Fruit fly (Drosophila melanogaster) whole organism, embryonic: Measurements from ENCODE around the gene net.
A peak's percentile ranks its signal among the peaks of the same experiment; 100 is the strongest.

Source experiments
- Atf3 ChIP-seq: fragments of 200-800 bp; sonication (Bioruptor generic); optimal IDR thresholded peaks from 3 replicates; lab custom pipeline; 2016; ENCODE audit warnings: missing biosample characterization, missing genetic modification characterization
- B-H1 ChIP-seq: fragments of 200-800 bp; sonication (Bioruptor generic); IDR thresholded peaks from 3 replicates; pipeline ENCODE4 v1.3.6; 2022; ENCODE audit warnings: missing biosample characterization, missing genetic modification characterization
- BEAF-32 ChIP-seq: fragments of 200-800 bp; sonication (Bioruptor generic); optimal IDR thresholded peaks from 3 replicates; lab custom pipeline; 2017; ENCODE audit warnings: missing biosample characterization, missing genetic modification characterization, mild to moderate bottlenecking, moderate library complexity, missing genetic modification reagents
- Bdp1 ChIP-seq: fragments of 200-800 bp; sonication (Bioruptor generic); optimal IDR thresholded peaks from 3 replicates; lab custom pipeline; 2016; ENCODE audit warnings: missing biosample characterization, missing genetic modification characterization
- CG10209 ChIP-seq: fragments of 200-800 bp; sonication (Bioruptor generic); optimal IDR thresholded peaks from 3 replicates; lab custom pipeline; 2017; ENCODE audit warnings: missing biosample characterization, mild to moderate bottlenecking, missing genetic modification characterization, missing genetic modification reagents
- CG13296 ChIP-seq: fragments of 200-800 bp; sonication (Bioruptor generic); optimal IDR thresholded peaks from 3 replicates; lab custom pipeline; 2018; ENCODE audit warnings: missing biosample characterization, mild to moderate bottlenecking, missing genetic modification characterization
- CG15011 ChIP-seq: fragments of 200-800 bp; sonication (Bioruptor generic); optimal IDR thresholded peaks from 3 replicates; lab custom pipeline; 2018; ENCODE audit warnings: missing biosample characterization, mild to moderate bottlenecking, missing genetic modification characterization
- CG15269 ChIP-seq: fragments of 200-800 bp; sonication (Bioruptor generic); optimal IDR thresholded peaks from 2 replicates; lab custom pipeline; 2018; ENCODE audit warnings: missing biosample characterization, mild to moderate bottlenecking, missing genetic modification characterization, moderate library complexity
- CG15696 ChIP-seq: fragments of 200-800 bp; sonication (Bioruptor generic); optimal IDR thresholded peaks from 2 replicates; lab custom pipeline; 2019; ENCODE audit warnings: missing biosample characterization, mild to moderate bottlenecking, missing genetic modification characterization, moderate library complexity
- CG18011 ChIP-seq: fragments of 200-800 bp; sonication (Bioruptor generic); optimal IDR thresholded peaks from 2 replicates; lab custom pipeline; 2017; ENCODE audit warnings: missing biosample characterization, missing genetic modification characterization, mild to moderate bottlenecking, moderate library complexity, missing genotype
- CG2889 ChIP-seq: fragments of 200-800 bp; sonication (Bioruptor generic); IDR thresholded peaks from 3 replicates; pipeline ENCODE4 v1.3.6; 2022; ENCODE audit warnings: missing biosample characterization, missing genetic modification characterization
- CG32772 ChIP-seq: fragments of 200-800 bp; sonication (Bioruptor generic); IDR thresholded peaks from 2 replicates; pipeline ENCODE4 v1.3.6; 2022; ENCODE audit warnings: missing biosample characterization, missing genetic modification characterization
- CG34376 ChIP-seq: fragments of 200-800 bp; sonication (Bioruptor generic); optimal IDR thresholded peaks from 2 replicates; lab custom pipeline; 2018; ENCODE audit warnings: missing biosample characterization, mild to moderate bottlenecking, missing genetic modification characterization
- CG4424 ChIP-seq: fragments of 200-800 bp; sonication (Bioruptor generic); optimal IDR thresholded peaks from 3 replicates; lab custom pipeline; 2016; ENCODE audit warnings: missing biosample characterization, missing genetic modification characterization
- CG6254 ChIP-seq: fragments of 200-800 bp; sonication (Bioruptor generic); optimal IDR thresholded peaks from 3 replicates; lab custom pipeline; 2017; ENCODE audit warnings: mild to moderate bottlenecking, missing biosample characterization, missing genetic modification reagents, missing genetic modification characterization
- CG6272 ChIP-seq: fragments of 200-800 bp; sonication (Bioruptor generic); IDR thresholded peaks from 2 replicates; pipeline ENCODE4 v1.3.6; 2022; ENCODE audit warnings: missing biosample characterization, missing genetic modification characterization
- CG8765 ChIP-seq: fragments of 200-800 bp; sonication (Bioruptor generic); IDR thresholded peaks from 2 replicates; pipeline ENCODE4 v1.3.6; 2022; ENCODE audit warnings: missing biosample characterization, missing genetic modification characterization
- CG9215 ChIP-seq: fragments of 200-800 bp; sonication (Bioruptor generic); IDR thresholded peaks from 2 replicates; pipeline ENCODE4 v1.3.6; 2022; ENCODE audit warnings: missing biosample characterization, missing genetic modification characterization
- CG9437 ChIP-seq: fragments of 200-800 bp; sonication (Bioruptor generic); optimal IDR thresholded peaks from 2 replicates; lab custom pipeline; 2018; ENCODE audit warnings: missing biosample characterization, mild to moderate bottlenecking, missing genetic modification characterization
- CoRest ChIP-seq: fragments of 200-800 bp; sonication (Bioruptor generic); optimal IDR thresholded peaks from 3 replicates; lab custom pipeline; 2018; ENCODE audit warnings: missing biosample characterization, mild to moderate bottlenecking, missing genetic modification characterization, moderate library complexity
- Ets97D ChIP-seq: fragments of 200-800 bp; sonication (Bioruptor generic); optimal IDR thresholded peaks from 3 replicates; lab custom pipeline; 2016; ENCODE audit warnings: missing biosample characterization, missing genetic modification characterization
- H15 ChIP-seq: fragments of 200-800 bp; sonication (Bioruptor generic); IDR thresholded peaks from 3 replicates; pipeline ENCODE4 v1.3.6; 2022; ENCODE audit warnings: missing biosample characterization, missing genetic modification characterization
- HLHmδ ChIP-seq: fragments of 200-800 bp; sonication (Bioruptor generic); optimal IDR thresholded peaks from 2 replicates; lab custom pipeline; 2018; ENCODE audit warnings: missing biosample characterization, mild to moderate bottlenecking, missing genetic modification characterization, moderate library complexity
- HmgD ChIP-seq: fragments of 200-800 bp; sonication (Bioruptor generic); optimal IDR thresholded peaks from 3 replicates; lab custom pipeline; 2016; ENCODE audit warnings: missing biosample characterization, missing genetic modification characterization
- HmgZ ChIP-seq: fragments of 200-800 bp; sonication (Bioruptor generic); optimal IDR thresholded peaks from 2 replicates; lab custom pipeline; 2018; ENCODE audit warnings: missing biosample characterization, mild to moderate bottlenecking, missing genetic modification characterization
- Hmx ChIP-seq: fragments of 200-800 bp; sonication (Bioruptor generic); optimal IDR thresholded peaks from 2 replicates; lab custom pipeline; 2016; ENCODE audit warnings: missing biosample characterization, missing genetic modification characterization
- Max ChIP-seq: fragments of 200-800 bp; sonication (Bioruptor generic); optimal IDR thresholded peaks from 2 replicates; lab custom pipeline; 2016; ENCODE audit warnings: missing biosample characterization, mild to moderate bottlenecking, missing genetic modification characterization
- Med ChIP-seq: fragments of 200-800 bp; sonication (Bioruptor generic); peaks from one replicate; lab custom pipeline; 2016; ENCODE audit warnings: missing biosample characterization, missing genetic modification characterization, mild to moderate bottlenecking, inconsistent platforms, moderate library complexity
- Neu2 ChIP-seq: fragments of 200-800 bp; sonication (Bioruptor generic); optimal IDR thresholded peaks from 3 replicates; lab custom pipeline; 2016; ENCODE audit warnings: missing biosample characterization, missing genetic modification characterization, borderline replicate concordance
- Taf1 ChIP-seq: fragments of 200-800 bp; sonication (Bioruptor generic); IDR thresholded peaks from 2 replicates; pipeline ENCODE4 v1.3.6; 2022; ENCODE audit warnings: missing biosample characterization, missing genetic modification characterization
- ap ChIP-seq: fragments of 200-800 bp; sonication (Bioruptor generic); IDR thresholded peaks from 2 replicates; pipeline ENCODE4 v1.3.6; 2022; ENCODE audit warnings: missing biosample characterization, missing genetic modification characterization
- az2 ChIP-seq: fragments of 200-800 bp; sonication (Bioruptor generic); optimal IDR thresholded peaks from 3 replicates; lab custom pipeline; 2016; ENCODE audit warnings: missing biosample characterization, missing genetic modification characterization
- btn ChIP-seq: fragments of 200-800 bp; sonication (Bioruptor generic); optimal IDR thresholded peaks from 2 replicates; lab custom pipeline; 2016; ENCODE audit warnings: missing biosample characterization, missing genetic modification characterization
- chn ChIP-seq: fragments of 200-800 bp; sonication (Bioruptor generic); optimal IDR thresholded peaks from 2 replicates; lab custom pipeline; 2016; ENCODE audit warnings: missing biosample characterization, missing genetic modification characterization
- dati ChIP-seq: fragments of 200-800 bp; sonication (Bioruptor generic); IDR thresholded peaks from 2 replicates; pipeline ENCODE4 v1.3.6; 2022; ENCODE audit warnings: missing biosample characterization, missing genetic modification characterization
- exex ChIP-seq: fragments of 200-800 bp; sonication (Bioruptor generic); optimal IDR thresholded peaks from 4 replicates; lab custom pipeline; 2018; ENCODE audit warnings: missing biosample characterization, mild to moderate bottlenecking, missing genetic modification characterization, moderate library complexity
- grn ChIP-seq: fragments of 200-800 bp; sonication (Bioruptor generic); optimal IDR thresholded peaks from 3 replicates; lab custom pipeline; 2017; ENCODE audit warnings: missing biosample characterization, missing genetic modification characterization
- gsb-n ChIP-seq: fragments of 200-800 bp; sonication (Bioruptor generic); optimal IDR thresholded peaks from 3 replicates; lab custom pipeline; 2018; ENCODE audit warnings: missing biosample characterization, mild to moderate bottlenecking, missing genetic modification characterization
- kah ChIP-seq: fragments of 200-800 bp; sonication (Bioruptor generic); optimal IDR thresholded peaks from 2 replicates; lab custom pipeline; 2018; ENCODE audit warnings: missing biosample characterization, mild to moderate bottlenecking, missing genetic modification characterization
- kay ChIP-seq: fragments of 200-800 bp; sonication (Bioruptor generic); optimal IDR thresholded peaks from 2 replicates; lab custom pipeline; 2016; ENCODE audit warnings: missing biosample characterization, missing genetic modification characterization
- lov ChIP-seq, 2 experiments: fragments of 200-800 bp in 1 of 2; fragments of >200 bp in 1 of 2; sonication (Bioruptor generic) in 1 of 2; IDR thresholded peaks in 1 of 2; optimal IDR thresholded peaks in 1 of 2; 2 replicates in 1 of 2; 3 replicates in 1 of 2; pipeline versions ENCODE4 v1.3.6 to Lab custom; 2017 to 2022; ENCODE audit warnings: missing biosample characterization in 1 of 2, missing genetic modification characterization in 1 of 2
- mam ChIP-seq: fragments of 200-800 bp; sonication (Bioruptor generic); optimal IDR thresholded peaks from 3 replicates; lab custom pipeline; 2016; ENCODE audit warnings: missing biosample characterization, missing genetic modification characterization
- nau ChIP-seq: fragments of 200-800 bp; sonication (Bioruptor generic); optimal IDR thresholded peaks from 3 replicates; lab custom pipeline; 2017; ENCODE audit warnings: missing biosample characterization, mild to moderate bottlenecking, missing genetic modification characterization, missing genetic modification reagents
- pros ChIP-seq: fragments of 200-800 bp; sonication (Bioruptor generic); optimal IDR thresholded peaks from 3 replicates; lab custom pipeline; 2019; ENCODE audit warnings: missing biosample characterization, mild to moderate bottlenecking, missing genetic modification characterization, moderate library complexity
- pum ChIP-seq: fragments of 200-800 bp; sonication (Bioruptor generic); optimal IDR thresholded peaks from 2 replicates; lab custom pipeline; 2016; ENCODE audit warnings: missing biosample characterization, missing genetic modification characterization
- sd ChIP-seq: fragments of 200-800 bp; sonication (Bioruptor generic); optimal IDR thresholded peaks from 3 replicates; lab custom pipeline; 2018; ENCODE audit warnings: missing biosample characterization, mild to moderate bottlenecking, missing genetic modification characterization, moderate library complexity
- sqz ChIP-seq: fragments of 200-800 bp; sonication (Bioruptor generic); optimal IDR thresholded peaks from 3 replicates; lab custom pipeline; 2018; ENCODE audit warnings: missing biosample characterization, mild to moderate bottlenecking, missing genetic modification characterization
- wdn ChIP-seq: fragments of 200-800 bp; sonication (Bioruptor generic); IDR thresholded peaks from 2 replicates; pipeline ENCODE4 v1.3.6; 2022; ENCODE audit warnings: missing biosample characterization, missing genetic modification characterization
- zen2 ChIP-seq: fragments of 200-800 bp; sonication (Bioruptor generic); IDR thresholded peaks from 3 replicates; pipeline ENCODE4 v1.3.6; 2022; ENCODE audit warnings: missing biosample characterization, missing genetic modification characterization; ENCODE audit not compliant: partially characterized antibody

Gene net

dm6 chr2L:71869-72751, 15.1 kb downstream of the net start (continued):
- no peak for TF ChIP-seq CG32772 (GFP tag; lab: Robert Waterston, UW)
- TF ChIP-seq CG10209 (GFP tag; lab: Kevin White, UChicago): no peak
- TF ChIP-seq Med (GFP tag; lab: Kevin White, UChicago): peak; percentile 77
- TF ChIP-seq CG15011: no peak
- TF ChIP-seq CG15269 (tag; lab: Kevin White, UChicago): no peak
- TF ChIP-seq pros (GFP tag; lab: Kevin White, UChicago): peak; percentile 56
- TF ChIP-seq kah (GFP tag; lab: Kevin White, UChicago): no peak
- peak; percentile 54 for TF ChIP-seq BEAF-32 (GFP tag; lab: Kevin White, UChicago)
- no peak for TF ChIP-seq btn (GFP tag; lab: Kevin White, UChicago)
- no peak for TF ChIP-seq CG9437 (GFP tag; lab: Kevin White, UChicago)
- TF ChIP-seq CG18011 (GFP tag; lab: Kevin White, UChicago): no peak
- no peak for TF ChIP-seq CG8765 (GFP tag; lab: Robert Waterston, UW)
- TF ChIP-seq zen2: no peak
- TF ChIP-seq nau (GFP tag; lab: Kevin White, UChicago): no peak
- TF ChIP-seq lov (optimal IDR thresholded peaks at IDR 0.05; lab: Kevin White, UChicago): no peak
- no peak for TF ChIP-seq lov (GFP tag; IDR thresholded peaks at IDR 0.05; lab: Robert Waterston, UW)
- no peak for TF ChIP-seq HmgD (GFP tag; lab: Kevin White, UChicago)
- no peak for TF ChIP-seq Bdp1
- TF ChIP-seq mam: no peak
- TF ChIP-seq gsb-n (tag; lab: Kevin White, UChicago): no peak
- TF ChIP-seq sd (tag; lab: Kevin White, UChicago): peak; percentile 98
- no peak for TF ChIP-seq Ets97D (GFP tag; lab: Kevin White, UChicago)
- TF ChIP-seq Hmx (GFP tag; lab: Kevin White, UChicago): no peak
- no peak for TF ChIP-seq CG15696
- TF ChIP-seq Atf3: no peak
- no peak for TF ChIP-seq dati (GFP tag; lab: Robert Waterston, UW)
- TF ChIP-seq CG6254: no peak
- TF ChIP-seq grn: no peak
- no peak for TF ChIP-seq HmgZ (tag; lab: Kevin White, UChicago)
- no peak for TF ChIP-seq CG2889
- TF ChIP-seq CG34376 (GFP tag; lab: Kevin White, UChicago): peak; percentile 70
- TF ChIP-seq CG9215 (GFP tag; lab: Robert Waterston, UW): no peak
- peak; percentile 21 for TF ChIP-seq exex (tag; lab: Kevin White, UChicago)
- TF ChIP-seq CoRest (tag; lab: Kevin White, UChicago): no peak
- no peak for TF ChIP-seq CG4424 (GFP tag; lab: Kevin White, UChicago)
- TF ChIP-seq kay (GFP tag; lab: Kevin White, UChicago): no peak
- TF ChIP-seq Taf1: no peak
- no peak for TF ChIP-seq H15 (GFP tag; lab: Robert Waterston, UW)
- no peak for TF ChIP-seq ap (GFP tag; lab: Robert Waterston, UW)
- no peak for TF ChIP-seq B-H1
- TF ChIP-seq wdn: no peak
- no peak for TF ChIP-seq chn
- TF ChIP-seq sqz (GFP tag; lab: Kevin White, UChicago): peak; percentile 23
- no peak for TF ChIP-seq Neu2
- no peak for TF ChIP-seq CG6272 (GFP tag; lab: Robert Waterston, UW)
- no peak for TF ChIP-seq HLHmδ (GFP tag; lab: Kevin White, UChicago)
- TF ChIP-seq Max: no peak
- TF ChIP-seq az2 (GFP tag; lab: Kevin White, UChicago): no peak
- TF ChIP-seq pum: no peak
- peak; percentile 9 for TF ChIP-seq CG13296
